Fruit fly (Drosophila melanogaster) whole organism, adult: Measurements from ENCODE around the gene stas.

Experiments used
- CG12768 ChIP-seq: fragments of 200-800 bp; sonication (Bioruptor generic); optimal IDR thresholded peaks from 2 replicates; lab custom pipeline; 2017; ENCODE audit warnings: missing biosample characterization, missing genetic modification characterization, mild to moderate bottlenecking, moderate library complexity, missing genetic modification reagents
- CG1620 ChIP-seq: fragments of 200-800 bp; sonication (Bioruptor generic); optimal IDR thresholded peaks from 2 replicates; lab custom pipeline; 2016; ENCODE audit warnings: missing biosample characterization, missing genetic modification characterization
- CG5204 ChIP-seq: fragments of 200-800 bp; sonication (Bioruptor generic); optimal IDR thresholded peaks from 2 replicates; lab custom pipeline; 2016; ENCODE audit warnings: missing biosample characterization, missing genetic modification characterization
- CG7045 ChIP-seq: fragments of 200-800 bp; sonication (Bioruptor generic); optimal IDR thresholded peaks from 2 replicates; lab custom pipeline; 2017; ENCODE audit warnings: missing biosample characterization, mild to moderate bottlenecking, missing genetic modification characterization
- CG7101 ChIP-seq: fragments of 200-800 bp; sonication (Bioruptor generic); optimal IDR thresholded peaks from 2 replicates; lab custom pipeline; 2018; ENCODE audit warnings: missing biosample characterization, mild to moderate bottlenecking, missing genetic modification characterization, moderate library complexity
- Clk ChIP-seq: fragments of 200-800 bp; sonication (Bioruptor generic); optimal IDR thresholded peaks from 2 replicates; lab custom pipeline; 2017; ENCODE audit warnings: missing biosample characterization, missing genetic modification characterization
- Hr96 ChIP-seq: fragments of 200-800 bp; sonication (Bioruptor generic); optimal IDR thresholded peaks from 2 replicates; lab custom pipeline; 2016; ENCODE audit warnings: missing biosample characterization, missing genetic modification characterization
- Mnt ChIP-seq: fragments of 200-800 bp; sonication (Bioruptor generic); optimal IDR thresholded peaks from 2 replicates; lab custom pipeline; 2016; ENCODE audit warnings: missing biosample characterization, mild to moderate bottlenecking, missing genetic modification characterization
- cnc ChIP-seq, 2 experiments: fragments of >200 bp; optimal IDR thresholded peaks; 2 replicates each; lab custom pipeline; 2017
- pad ChIP-seq: fragments of 200-800 bp; sonication (Bioruptor generic); optimal IDR thresholded peaks from 3 replicates; lab custom pipeline; 2017; ENCODE audit warnings: missing biosample characterization, missing genetic modification characterization, mild to moderate bottlenecking, moderate library complexity, missing genetic modification reagents
- tj ChIP-seq: fragments of 200-800 bp; sonication (Bioruptor generic); optimal IDR thresholded peaks from 3 replicates; lab custom pipeline; 2017; ENCODE audit warnings: missing biosample characterization, mild to moderate bottlenecking, missing genetic modification characterization, moderate library complexity
- toe ChIP-seq: fragments of 200-800 bp; sonication (Bioruptor generic); optimal IDR thresholded peaks from 2 replicates; lab custom pipeline; 2016; ENCODE audit warnings: missing biosample characterization, missing genetic modification characterization

DNA sequence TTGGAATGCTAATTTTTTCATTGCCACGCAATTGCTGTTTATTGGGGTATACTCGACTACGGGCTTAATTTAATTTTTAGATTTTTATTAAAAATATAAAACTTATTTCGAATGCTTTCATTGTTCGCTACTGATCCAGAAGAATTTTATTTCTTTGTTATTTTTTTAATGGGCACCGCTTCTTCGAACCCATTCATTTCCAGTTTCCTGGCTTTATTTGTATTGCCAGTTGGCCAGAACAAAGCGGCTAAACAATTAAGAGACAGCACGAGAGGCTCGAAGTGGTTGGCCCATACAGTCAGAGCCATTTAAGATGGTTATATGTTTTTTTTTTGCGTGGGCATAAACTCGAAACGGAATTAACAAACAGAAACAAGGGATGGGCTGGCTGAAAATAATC lies 31.9 kb downstream of the stas start:
- no peak for TF ChIP-seq CG7101
- TF ChIP-seq CG7045 (GFP tag; lab: Kevin White, UChicago): no peak
- TF ChIP-seq CG1620 (GFP tag; lab: Kevin White, UChicago): no peak
- no peak for TF ChIP-seq tj (GFP tag; lab: Kevin White, UChicago)
- no peak for TF ChIP-seq CG12768
- no peak for TF ChIP-seq CG5204 (GFP tag; lab: Kevin White, UChicago)
- no peak for TF ChIP-seq toe (GFP tag; lab: Kevin White, UChicago)
- no peak for TF ChIP-seq Hr96 (GFP tag; lab: Kevin White, UChicago)
- no peak for TF ChIP-seq pad
- no peak for TF ChIP-seq Mnt
- TF ChIP-seq Clk (GFP tag; lab: Kevin White, UChicago): no peak
- no peak for TF ChIP-seq cnc (optimal IDR thresholded peaks at IDR 0.05; lab: Kevin White, UChicago)
